Worm (Caenorhabditis elegans) whole organism, late embryonic: ENCODE measurements around the gene clec-70.

Source experiments
- ama-1 ChIP-seq: fragments of 150-350 bp; optimal IDR thresholded peaks from 2 replicates; lab custom pipeline; 2014
- rnt-1 ChIP-seq: sonication (generic microtip); optimal IDR thresholded peaks from 2 replicates; lab custom pipeline; 2016; ENCODE audit warnings: missing genetic modification characterization, missing compliant biosample characterization

ce11 chrIV:3914462-3914861 lies 18.0 kb upstream of the clec-70 start, which contains the start of gene F56D6.19:
- TF ChIP-seq rnt-1 (tag; lab: Kevin White, UChicago) (no peak), ama-1 (lab: Kevin White, UChicago) (no peak)
